Worm (Caenorhabditis elegans): Measurements from ENCODE around the gene M01F1.9.

DNA sequence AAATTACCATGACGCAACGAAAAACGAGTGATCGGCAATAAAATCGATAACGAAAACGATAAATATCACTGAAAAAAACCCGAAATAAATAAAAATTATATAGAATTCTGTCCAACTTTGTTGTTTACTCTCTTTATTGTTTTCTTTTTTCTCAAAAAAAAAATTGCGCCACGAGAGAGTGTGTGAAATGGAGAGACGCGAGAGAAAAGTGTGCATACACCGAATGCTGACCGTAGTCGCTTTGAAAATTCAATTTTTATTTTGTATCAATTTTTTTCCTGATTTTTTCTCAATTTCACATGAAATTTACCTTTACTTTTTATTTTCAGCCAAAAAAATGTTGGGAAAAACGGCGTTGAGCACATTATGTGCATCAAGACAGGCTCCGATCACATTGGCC, 11.1 kb upstream of the M01F1.9 start, which contains the start of the genes M01F1.4 and mrpl-35:
- TF ChIP-seq W03F9.2 (tag; optimal IDR thresholded peaks at IDR 0.05) (peak; percentile 82), him-1 (tag; optimal IDR thresholded peaks at IDR 0.05) (no peak), dao-5 (tag; optimal IDR thresholded peaks at IDR 0.05) (no peak)

Data from whole organism, L4/young adult.